Fruit fly (Drosophila melanogaster): ENCODE data around the gene ninaA.
A peak's percentile ranks its signal among the peaks of the same experiment; 100 is the strongest.

Gene ninaA

dm6 chr2L:870285-870684, 6.8 kb upstream of the ninaA start, which contains the start of gene PNUTS (continued):
- TF ChIP-seq CG17568 (GFP tag; optimal IDR thresholded peaks at IDR 0.05): peak; percentile 6
- TF ChIP-seq Dp (GFP tag; optimal IDR thresholded peaks at IDR 0.05): peak; percentile 56
- no peak for TF ChIP-seq CG12659 (GFP tag; optimal IDR thresholded peaks at IDR 0.05)
- peak; percentile 74 for TF ChIP-seq wek (GFP tag; optimal IDR thresholded peaks at IDR 0.05)
- TF ChIP-seq chm (GFP tag; IDR thresholded peaks at IDR 0.05): peak; percentile 43; the same call in 1 of the 2 replicates
- TF ChIP-seq Atf3 (GFP tag; optimal IDR thresholded peaks at IDR 0.05): no peak

dm6 chr2L:870749-871418, 6.2 kb upstream of the ninaA start:
- peak; percentile 39 for TF ChIP-seq CG14710 (tag; optimal IDR thresholded peaks at IDR 0.05)
- TF ChIP-seq CG6654 (GFP tag; optimal IDR thresholded peaks at IDR 0.05): peak; percentile 21
- TF ChIP-seq CG4617 (GFP tag; optimal IDR thresholded peaks at IDR 0.05; ENCODE audit: borderline replicate concordance): peak; percentile 60
- peak; percentile 47 for TF ChIP-seq CG1233 (GFP tag; optimal IDR thresholded peaks at IDR 0.05)
- TF ChIP-seq CG4820 (GFP tag; optimal IDR thresholded peaks at IDR 0.05): peak; percentile 52
- peak; percentile 59 for TF ChIP-seq CG7839 (tag; optimal IDR thresholded peaks at IDR 0.05)
- no peak for TF ChIP-seq yki (optimal IDR thresholded peaks at IDR 0.05)
- TF ChIP-seq tna (GFP tag; IDR thresholded peaks at IDR 0.05; ENCODE audit: partially characterized antibody): no peak
- TF ChIP-seq fu2 (GFP tag; optimal IDR thresholded peaks at IDR 0.05): peak; percentile 64
- TF ChIP-seq ewg (GFP tag; optimal IDR thresholded peaks at IDR 0.05): peak; percentile 54
- 0 out of 2 replicates have a peak, but pooled peaks have one; percentile 10 for TF ChIP-seq peb (GFP tag; IDR thresholded peaks at IDR 0.05)
- no peak for TF ChIP-seq z (GFP tag; IDR thresholded peaks at IDR 0.05)
- TF ChIP-seq CG12104 (GFP tag; optimal IDR thresholded peaks at IDR 0.05): peak; percentile 29
- no peak for TF ChIP-seq lov (optimal IDR thresholded peaks at IDR 0.05)
- TF ChIP-seq lov (GFP tag; IDR thresholded peaks at IDR 0.05): 0 out of 3 replicates have a peak, but pooled peaks have one; percentile 58
- peak; percentile 32 for TF ChIP-seq D19B (GFP tag; optimal IDR thresholded peaks at IDR 0.05)
- peak; percentile 27 for TF ChIP-seq CG4854 (GFP tag; optimal IDR thresholded peaks at IDR 0.05)
- peak; percentile 41 for TF ChIP-seq ATbp (GFP tag; optimal IDR thresholded peaks at IDR 0.05)
- TF ChIP-seq CG8944 (GFP tag; optimal IDR thresholded peaks at IDR 0.05): peak; percentile 59
- TF ChIP-seq CG30431 (GFP tag; optimal IDR thresholded peaks at IDR 0.05): peak; percentile 28
- peak; percentile 61 for TF ChIP-seq CG6272 (GFP tag; IDR thresholded peaks at IDR 0.05)
- peak; percentile 65 for TF ChIP-seq HmgZ (tag; optimal IDR thresholded peaks at IDR 0.05)
- peak; percentile 70 for TF ChIP-seq jumu (GFP tag; optimal IDR thresholded peaks at IDR 0.05)
- TF ChIP-seq CG9797 (GFP tag; optimal IDR thresholded peaks at IDR 0.05): no peak
- TF ChIP-seq ci (GFP tag; IDR thresholded peaks at IDR 0.05): peak; percentile 77
- no peak for TF ChIP-seq grn (GFP tag; optimal IDR thresholded peaks at IDR 0.05)
- TF ChIP-seq Dip2 (GFP tag; IDR thresholded peaks at IDR 0.05): no peak
- no peak for TF ChIP-seq pan (optimal IDR thresholded peaks at IDR 0.05)
- TF ChIP-seq pan (GFP tag; optimal IDR thresholded peaks at IDR 0.05 in 1 of 2, IDR thresholded peaks at IDR 0.05 in 1 of 2): peak in 1 of 2 experiments; percentile 78
- TF ChIP-seq CG9437 (GFP tag; optimal IDR thresholded peaks at IDR 0.05): peak; percentile 75
- peak; percentile 16 for TF ChIP-seq Deaf1 (tag; optimal IDR thresholded peaks at IDR 0.05)
- peak; percentile 52; the same call in 2 of the 3 replicates for TF ChIP-seq knrl (GFP tag; IDR thresholded peaks at IDR 0.05; ENCODE audit: partially characterized antibody)
- TF ChIP-seq tio (GFP tag; optimal IDR thresholded peaks at IDR 0.05): no peak
- no peak for TF ChIP-seq h (optimal IDR thresholded peaks at IDR 0.05)
- TF ChIP-seq Aef1 (GFP tag; IDR thresholded peaks at IDR 0.05): peak; percentile 58
- TF ChIP-seq Six4 (GFP tag; optimal IDR thresholded peaks at IDR 0.05): peak; percentile 64
- peak; percentile 25; the same call in 1 of the 2 replicates for TF ChIP-seq ham (GFP tag; IDR thresholded peaks at IDR 0.05)
- TF ChIP-seq emc (GFP tag; optimal IDR thresholded peaks at IDR 0.05): peak; percentile 34
- 0 out of 3 replicates have a peak, but pooled peaks have one; percentile 32 for TF ChIP-seq vnd (GFP tag; IDR thresholded peaks at IDR 0.05; ENCODE audit: partially characterized antibody)
- 0 out of 2 replicates have a peak, but pooled peaks have one; percentile 13 for TF ChIP-seq CkIIα-i1 (GFP tag; IDR thresholded peaks at IDR 0.05)
- TF ChIP-seq gsb-n (tag; optimal IDR thresholded peaks at IDR 0.05): peak; percentile 46
- TF ChIP-seq CG43689 (GFP tag; IDR thresholded peaks at IDR 0.05): no peak
- TF ChIP-seq CG6813 (GFP tag; optimal IDR thresholded peaks at IDR 0.05): peak; percentile 61

All from whole organism, embryonic.